Fruit fly (Drosophila melanogaster): Measurements from ENCODE around the gene osk.

osk gene

dm6 chr3R:8963756-8964342 lies 28.9 kb downstream of the osk start:
- no peak for TF ChIP-seq CG17801 (GFP tag; optimal IDR thresholded peaks at IDR 0.05; ENCODE audit: partially characterized antibody)

dm6 chr3R:8965546-8965945 lies 30.6 kb downstream of the osk start:
- no peak for TF ChIP-seq CG17801 (GFP tag; optimal IDR thresholded peaks at IDR 0.05; ENCODE audit: partially characterized antibody)

- no peak for TF ChIP-seq CG17801 (GFP tag; optimal IDR thresholded peaks at IDR 0.05; ENCODE audit: partially characterized antibody)
These were observed 31.7 kb downstream of the osk start for dm6 chr3R:8966598-8966997.

dm6 chr3R:8968837-8969236 lies 33.9 kb downstream of the osk start:
- no peak for TF ChIP-seq CG17801 (GFP tag; optimal IDR thresholded peaks at IDR 0.05; ENCODE audit: partially characterized antibody)

dm6 chr3R:8969301-8969925 lies 34.5 kb downstream of the osk start:
- no peak for TF ChIP-seq CG17801 (GFP tag; optimal IDR thresholded peaks at IDR 0.05; ENCODE audit: partially characterized antibody)

- TF ChIP-seq CG17801 (GFP tag; optimal IDR thresholded peaks at IDR 0.05; ENCODE audit: partially characterized antibody) = no peak
These were observed 35.0 kb downstream of the osk start for dm6 chr3R:8969926-8970306.

dm6 chr3R:8970707-8971106 lies 35.8 kb downstream of the osk start:
- TF ChIP-seq CG17801 (GFP tag; optimal IDR thresholded peaks at IDR 0.05; ENCODE audit: partially characterized antibody) = no peak

- no peak for TF ChIP-seq CG17801 (GFP tag; optimal IDR thresholded peaks at IDR 0.05; ENCODE audit: partially characterized antibody)
These were observed 36.9 kb downstream of the osk start for dm6 chr3R:8971794-8972193.

- TF ChIP-seq CG17801 (GFP tag; optimal IDR thresholded peaks at IDR 0.05; ENCODE audit: partially characterized antibody) = no peak
These were observed 41.2 kb downstream of the osk start for dm6 chr3R:8976073-8976593.

- TF ChIP-seq CG17801 (GFP tag; optimal IDR thresholded peaks at IDR 0.05; ENCODE audit: partially characterized antibody) = no peak
These were observed 43.8 kb downstream of the osk start for dm6 chr3R:8978768-8979167.

dm6 chr3R:8979850-8980775 lies 45.2 kb downstream of the osk start:
- TF ChIP-seq CG17801 (GFP tag; optimal IDR thresholded peaks at IDR 0.05; ENCODE audit: partially characterized antibody) = no peak

dm6 chr3R:8980776-8981165 lies 45.8 kb downstream of the osk start, which contains the start of gene CAHbeta:
CAHbeta (plus strand) TSS chr3R:8980860.
- TF ChIP-seq CG17801 (GFP tag; optimal IDR thresholded peaks at IDR 0.05; ENCODE audit: partially characterized antibody) = peak; percentile 72

- no peak for TF ChIP-seq CG17801 (GFP tag; optimal IDR thresholded peaks at IDR 0.05; ENCODE audit: partially characterized antibody)
These were observed 46.5 kb downstream of the osk start for dm6 chr3R:8981209-8981996.

dm6 chr3R:8984141-8984540 lies 49.2 kb downstream of the osk start, which contains the start of gene RagA-B:
RagA-B (minus strand) TSS chr3R:8984315.
- no peak for TF ChIP-seq CG17801 (GFP tag; optimal IDR thresholded peaks at IDR 0.05; ENCODE audit: partially characterized antibody)

dm6 chr3R:8984602-8985074 lies 49.7 kb downstream of the osk start, which contains the start of gene CG11970:
CG11970 (plus strand) TSS chr3R:8984718.
- peak; percentile 47 for TF ChIP-seq CG17801 (GFP tag; optimal IDR thresholded peaks at IDR 0.05; ENCODE audit: partially characterized antibody)

Data from ovary, adult (tissue).